Worm (Caenorhabditis elegans) whole organism, young adult: ENCODE results near the gene rbm-25.

Experiments used
- B0261.1 ChIP-seq: sonication (generic microtip); optimal IDR thresholded peaks from 2 replicates; lab custom pipeline; 2016; ENCODE audit warnings: mild to moderate bottlenecking, missing genetic modification characterization, moderate library complexity, missing compliant biosample characterization
- B0336.3 ChIP-seq: fragments of 200-800 bp; sonication (Bioruptor generic); IDR thresholded peaks from 2 replicates; pipeline ENCODE4 v1.3.6; 2022; ENCODE audit warnings: missing genetic modification characterization, missing compliant biosample characterization
- C06A6.2 ChIP-seq: fragments of 200-800 bp; sonication (Bioruptor generic); conservative IDR thresholded peaks from 2 replicates; pipeline ENCODE4 v1.3.6; 2022; ENCODE audit warnings: missing genetic modification characterization, missing compliant biosample characterization
- F22D6.2 ChIP-seq: sonication (generic microtip); optimal IDR thresholded peaks from 2 replicates; lab custom pipeline; 2016; ENCODE audit warnings: mild to moderate bottlenecking, missing genetic modification characterization, missing compliant biosample characterization
- F23B12.7 ChIP-seq: sonication (generic microtip); optimal IDR thresholded peaks from 2 replicates; lab custom pipeline; 2017; ENCODE audit warnings: missing genetic modification characterization, mild to moderate bottlenecking, missing compliant biosample characterization, antibody characterized with exemption, moderate library complexity; ENCODE audit not compliant: insufficient read depth
- F33H1.4 ChIP-seq: fragments of 200-800 bp; sonication (Bioruptor generic); IDR thresholded peaks from 2 replicates; pipeline ENCODE4 v1.3.6; 2022; ENCODE audit warnings: missing genetic modification reagents, missing genetic modification characterization, missing compliant biosample characterization
- F37B4.10 ChIP-seq: fragments of 200-800 bp; sonication (Bioruptor generic); IDR thresholded peaks from 2 replicates; pipeline ENCODE4 v1.3.6; 2022; ENCODE audit warnings: missing genetic modification characterization, missing compliant biosample characterization
- F49E8.2 ChIP-seq: sonication (generic microtip); optimal IDR thresholded peaks from 3 replicates; lab custom pipeline; 2017; ENCODE audit warnings: missing genetic modification characterization, mild to moderate bottlenecking, missing compliant biosample characterization, antibody characterized with exemption, moderate library complexity; ENCODE audit not compliant: insufficient read depth
- Y53F4B.3 ChIP-seq: fragments of 200-800 bp; sonication (Bioruptor generic); IDR thresholded peaks from 2 replicates; pipeline ENCODE4 v1.3.6; 2022; ENCODE audit warnings: missing genetic modification reagents, missing genetic modification characterization, missing compliant biosample characterization
- Y53G8AR.9 ChIP-seq: fragments of 200-800 bp; sonication (Bioruptor generic); conservative IDR thresholded peaks from 2 replicates; pipeline ENCODE4 v1.3.6; 2022; ENCODE audit warnings: missing genetic modification reagents, missing genetic modification characterization, missing compliant biosample characterization
- ZK185.1 ChIP-seq: sonication (generic microtip); optimal IDR thresholded peaks from 2 replicates; lab custom pipeline; 2016; ENCODE audit warnings: mild to moderate bottlenecking, missing genetic modification characterization, missing compliant biosample characterization; ENCODE audit not compliant: poor library complexity, severe bottlenecking
- ama-1 ChIP-seq, 3 experiments: fragments of 150-350 bp in 1 of 3; sonication (generic microtip) in 2 of 3; optimal IDR thresholded peaks; 2 replicates each; lab custom pipeline; 2014 to 2018; ENCODE audit warnings: missing biosample characterization in 2 of 3, missing genetic modification characterization in 2 of 3, missing genetic modification reagents in 2 of 3
- aptf-2 ChIP-seq: fragments of 200-800 bp; sonication (Bioruptor generic); conservative IDR thresholded peaks from 2 replicates; pipeline ENCODE4 v1.3.6; 2022; ENCODE audit warnings: missing genetic modification reagents, missing genetic modification characterization, missing compliant biosample characterization
- atf-7 ChIP-seq: sonication (generic microtip); optimal IDR thresholded peaks from 2 replicates; lab custom pipeline; 2017; ENCODE audit warnings: mild to moderate bottlenecking, missing genetic modification characterization, missing compliant biosample characterization
- attf-3 ChIP-seq: fragments of 200-800 bp; sonication (Bioruptor generic); conservative IDR thresholded peaks from 2 replicates; pipeline ENCODE4 v1.3.6; 2022; ENCODE audit warnings: missing genetic modification reagents, missing genetic modification characterization, missing compliant biosample characterization
- ccch-3 ChIP-seq: fragments of 200-800 bp; sonication (Bioruptor generic); optimal IDR thresholded peaks from 2 replicates; lab custom pipeline; 2018; ENCODE audit warnings: mild to moderate bottlenecking, missing genetic modification characterization, missing compliant biosample characterization
- ceh-100 ChIP-seq: fragments of 200-800 bp; sonication (Bioruptor generic); IDR thresholded peaks from 2 replicates; pipeline ENCODE4 v1.3.6; 2022; ENCODE audit warnings: missing genetic modification reagents, missing genetic modification characterization, missing compliant biosample characterization
- ceh-27 ChIP-seq: fragments of 200-800 bp; sonication (Bioruptor generic); optimal IDR thresholded peaks from 2 replicates; lab custom pipeline; 2018; ENCODE audit warnings: mild to moderate bottlenecking, missing genetic modification characterization, moderate library complexity, missing compliant biosample characterization
- ceh-58 ChIP-seq: fragments of 200-800 bp; sonication (Bioruptor generic); IDR thresholded peaks from 2 replicates; pipeline ENCODE4 v1.3.6; 2022; ENCODE audit warnings: missing genetic modification characterization, missing compliant biosample characterization
- die-1 ChIP-seq: sonication (generic microtip); optimal IDR thresholded peaks from 2 replicates; lab custom pipeline; 2016; ENCODE audit warnings: missing genotype, mild to moderate bottlenecking, missing genetic modification characterization, missing compliant biosample characterization
- dpl-1 ChIP-seq: fragments of 150-350 bp; optimal IDR thresholded peaks from 2 replicates; lab custom pipeline; 2014; ENCODE audit warnings: missing biosample characterization, missing genetic modification reagents, missing genetic modification characterization
- egrh-3 ChIP-seq: fragments of 200-800 bp; sonication (Bioruptor generic); IDR thresholded peaks from 2 replicates; pipeline ENCODE4 v1.3.6; 2022; ENCODE audit warnings: missing genetic modification reagents, missing genetic modification characterization, missing compliant biosample characterization
- gei-17 ChIP-seq: fragments of 200-800 bp; sonication (Bioruptor generic); optimal IDR thresholded peaks from 2 replicates; lab custom pipeline; 2018; ENCODE audit warnings: mild to moderate bottlenecking, missing genetic modification characterization, missing compliant biosample characterization
- hlh-12 ChIP-seq: sonication (generic microtip); optimal IDR thresholded peaks from 2 replicates; lab custom pipeline; 2016; ENCODE audit warnings: missing genetic modification characterization, missing compliant biosample characterization
- hmg-20 ChIP-seq: fragments of 200-800 bp; sonication (Bioruptor generic); IDR thresholded peaks from 2 replicates; pipeline ENCODE4 v1.3.6; 2022; ENCODE audit warnings: missing genetic modification reagents, missing genetic modification characterization, missing compliant biosample characterization
- lag-1 ChIP-seq: fragments of 200-800 bp; sonication (Bioruptor generic); IDR thresholded peaks from 2 replicates; pipeline ENCODE4 v1.3.6; 2022; ENCODE audit warnings: missing genetic modification reagents, missing genetic modification characterization, missing compliant biosample characterization
- let-526 ChIP-seq: fragments of 200-800 bp; sonication (Bioruptor generic); IDR thresholded peaks from 2 replicates; pipeline ENCODE4 v1.3.6; 2022; ENCODE audit warnings: missing genetic modification reagents, missing genetic modification characterization, missing compliant biosample characterization
- let-607 ChIP-seq, 2 experiments: fragments of 200-800 bp in 1 of 2; sonication (Bioruptor generic) in 1 of 2; sonication (generic microtip) in 1 of 2; optimal IDR thresholded peaks; 2 replicates each; lab custom pipeline; 2016 to 2018; ENCODE audit warnings: mild to moderate bottlenecking in 2 of 2, missing compliant biosample characterization in 2 of 2, missing genetic modification characterization in 2 of 2, moderate library complexity in 2 of 2, missing genotype in 1 of 2
- lin-35 ChIP-seq, 3 experiments: fragments of 150-350 bp in 2 of 3; sonication (generic microtip) in 1 of 3; optimal IDR thresholded peaks; 2 replicates each; lab custom pipeline; 2014 to 2018; ENCODE audit warnings: missing biosample characterization in 3 of 3, missing genetic modification characterization in 3 of 3, missing genetic modification reagents in 3 of 3
- lsl-1 ChIP-seq: fragments of 200-800 bp; sonication (Bioruptor generic); optimal IDR thresholded peaks from 2 replicates; lab custom pipeline; 2018; ENCODE audit warnings: mild to moderate bottlenecking, missing genetic modification characterization, moderate library complexity, missing compliant biosample characterization
- lsy-27 ChIP-seq: sonication (generic microtip); optimal IDR thresholded peaks from 2 replicates; lab custom pipeline; 2017; ENCODE audit warnings: missing genetic modification characterization, mild to moderate bottlenecking, missing compliant biosample characterization, antibody characterized with exemption, missing genotype, borderline replicate concordance; ENCODE audit not compliant: insufficient read depth
- madf-10 ChIP-seq: sonication (generic microtip); optimal IDR thresholded peaks from 2 replicates; lab custom pipeline; 2016; ENCODE audit warnings: mild to moderate bottlenecking, missing genetic modification characterization, missing compliant biosample characterization
- nfya-1 ChIP-seq: sonication (generic microtip); optimal IDR thresholded peaks from 2 replicates; lab custom pipeline; 2017; ENCODE audit warnings: antibody characterized with exemption, missing compliant biosample characterization, missing genetic modification characterization, borderline replicate concordance; ENCODE audit not compliant: insufficient read depth
- nfyb-1 ChIP-seq: fragments of 200-800 bp; sonication (Bioruptor generic); IDR thresholded peaks from 2 replicates; pipeline ENCODE4 v1.3.6; 2022; ENCODE audit warnings: missing genetic modification reagents, missing genetic modification characterization, missing compliant biosample characterization
- nhr-120 ChIP-seq: fragments of 200-800 bp; sonication (Bioruptor generic); IDR thresholded peaks from 2 replicates; pipeline ENCODE4 v1.3.6; 2022; ENCODE audit warnings: missing genetic modification characterization, missing compliant biosample characterization
- nhr-27 ChIP-seq: fragments of 200-800 bp; sonication (Bioruptor generic); optimal IDR thresholded peaks from 2 replicates; lab custom pipeline; 2018; ENCODE audit warnings: mild to moderate bottlenecking, missing genetic modification characterization, moderate library complexity, missing compliant biosample characterization
- rec-8 ChIP-seq, 2 experiments: sonication (generic microtip); optimal IDR thresholded peaks; 2 replicates each; lab custom pipeline; 2016; ENCODE audit warnings: mild to moderate bottlenecking in 2 of 2, missing genetic modification characterization in 2 of 2, missing genetic modification reagents in 2 of 2, missing genotype in 2 of 2, missing biosample characterization in 1 of 2, missing compliant biosample characterization in 1 of 2, moderate library complexity in 1 of 2
- repo-1 ChIP-seq: sonication (generic microtip); optimal IDR thresholded peaks from 2 replicates; lab custom pipeline; 2017; ENCODE audit warnings: mild to moderate bottlenecking, missing genetic modification characterization, missing compliant biosample characterization
- sdz-38 ChIP-seq: sonication (generic microtip); optimal IDR thresholded peaks from 2 replicates; lab custom pipeline; 2016; ENCODE audit warnings: missing genotype, missing genetic modification characterization, missing compliant biosample characterization
- somi-1 ChIP-seq: fragments of 200-800 bp; sonication (Bioruptor generic); optimal IDR thresholded peaks from 2 replicates; lab custom pipeline; 2018; ENCODE audit warnings: mild to moderate bottlenecking, missing genetic modification characterization, missing compliant biosample characterization
- unc-130 ChIP-seq: sonication (generic microtip); optimal IDR thresholded peaks from 2 replicates; lab custom pipeline; 2016; ENCODE audit warnings: missing genetic modification reagents, missing genetic modification characterization, missing compliant biosample characterization
- xnd-1 ChIP-seq: sonication (generic microtip); optimal IDR thresholded peaks from 2 replicates; lab custom pipeline; 2016; ENCODE audit warnings: missing genotype, missing genetic modification reagents, missing genetic modification characterization, missing compliant biosample characterization
- ztf-18 ChIP-seq: sonication (generic microtip); optimal IDR thresholded peaks from 2 replicates; lab custom pipeline; 2016; ENCODE audit warnings: missing genotype, mild to moderate bottlenecking, missing genetic modification characterization, missing compliant biosample characterization
- ztf-26 ChIP-seq: sonication (generic microtip); optimal IDR thresholded peaks from 2 replicates; lab custom pipeline; 2017; ENCODE audit warnings: missing genetic modification characterization, missing compliant biosample characterization
- ztf-28 ChIP-seq: fragments of 200-800 bp; sonication (Bioruptor generic); IDR thresholded peaks from 2 replicates; pipeline ENCODE4 v1.3.6; 2022; ENCODE audit warnings: missing genetic modification reagents, missing genetic modification characterization, missing compliant biosample characterization
- ztf-6 ChIP-seq: fragments of 200-800 bp; sonication (Bioruptor generic); IDR thresholded peaks from 2 replicates; pipeline ENCODE4 v1.3.6; 2022; ENCODE audit warnings: missing genetic modification reagents, missing genetic modification characterization, missing compliant biosample characterization

The rbm-25 gene

DNA sequence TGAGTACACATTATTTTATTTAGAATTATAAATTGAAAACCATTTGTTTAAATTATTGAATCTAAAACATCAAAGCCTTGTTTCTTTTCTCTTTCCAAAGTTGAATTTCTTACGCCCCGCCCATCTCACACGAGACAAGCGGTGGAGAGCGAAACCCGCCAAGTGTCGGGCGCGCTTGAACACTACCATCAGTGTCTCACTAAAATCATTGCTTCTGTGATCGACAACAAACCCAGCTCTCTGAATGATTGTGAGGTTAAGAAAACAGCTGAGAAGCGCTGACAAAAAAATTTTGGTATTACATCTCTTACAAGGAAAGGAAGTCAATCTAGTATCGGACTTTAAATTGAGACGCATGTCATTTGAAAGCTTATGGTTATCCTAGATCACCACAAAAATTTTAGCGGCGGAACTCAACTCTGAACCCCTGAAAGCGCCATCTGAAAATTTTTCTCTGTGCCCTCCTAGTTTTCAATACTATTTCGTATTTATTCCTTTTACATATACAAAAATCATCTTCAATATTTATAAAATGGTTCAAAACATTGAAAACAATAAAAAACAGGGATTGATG, 6.9 kb upstream of the rbm-25 start (continued):
- TF ChIP-seq lsl-1 (GFP tag; lab: Kevin White, UChicago) (peak; percentile 70), aptf-2 (GFP tag; lab: Robert Waterston, UW) (no peak), lin-35 (GFP tag; optimal IDR thresholded peaks at IDR 0.05; lab: Kevin White, UChicago) (peak in 1 of 3 experiments; percentile 22), egrh-3 (GFP tag; lab: Robert Waterston, UW) (0 out of 2 replicates have a peak, but pooled peaks have one; percentile 23), xnd-1 (tag; lab: Kevin White, UChicago) (peak; percentile 36), ztf-26 (peak; percentile 1), ceh-58 (no peak), dpl-1 (no peak), B0336.3 (GFP tag; lab: Robert Waterston, UW) (peak; percentile 88), ztf-18 (tag; lab: Kevin White, UChicago) (peak; percentile 87), madf-10 (peak; percentile 38), ztf-28 (GFP tag; lab: Robert Waterston, UW) (peak; percentile 81; the same call in 1 of the 2 replicates), hmg-20 (GFP tag; lab: Robert Waterston, UW) (peak; percentile 56; the same call in 1 of the 2 replicates), repo-1 (peak; percentile 79), Y53F4B.3 (GFP tag; lab: Robert Waterston, UW) (peak; percentile 46), gei-17 (GFP tag; lab: Kevin White, UChicago) (no peak), let-607 (tag; optimal IDR thresholded peaks at IDR 0.05; lab: Kevin White, UChicago) (peak in 1 of 2 experiments; percentile 8), B0261.1 (tag; lab: Kevin White, UChicago) (peak; percentile 37), die-1 (peak; percentile 9), atf-7 (tag; lab: Kevin White, UChicago) (peak; percentile 10), lag-1 (no peak), nhr-27 (no peak), ceh-27 (GFP tag; lab: Kevin White, UChicago) (no peak), unc-130 (GFP tag; lab: Kevin White, UChicago) (peak; percentile 13), attf-3 (peak; percentile 75), Y53G8AR.9 (GFP tag; lab: Robert Waterston, UW) (peak; percentile 88), let-526 (GFP tag; lab: Robert Waterston, UW) (no peak), nfyb-1 (GFP tag; lab: Robert Waterston, UW) (peak; percentile 87), ceh-100 (peak; percentile 71), ZK185.1 (tag; lab: Kevin White, UChicago) (peak; percentile 79), ztf-6 (GFP tag; lab: Robert Waterston, UW) (no peak), F33H1.4 (GFP tag; lab: Robert Waterston, UW) (peak; percentile 50), nfya-1 (tag; lab: Kevin White, UChicago) (no peak), hlh-12 (tag; lab: Kevin White, UChicago) (no peak), ccch-3 (GFP tag; lab: Kevin White, UChicago) (no peak), F23B12.7 (peak; percentile 56), nhr-120 (GFP tag; lab: Robert Waterston, UW) (no peak), somi-1 (GFP tag; lab: Kevin White, UChicago) (no peak), C06A6.2 (GFP tag; lab: Robert Waterston, UW) (no peak), F49E8.2 (tag; lab: Kevin White, UChicago) (peak; percentile 85), ama-1 (optimal IDR thresholded peaks at IDR 0.05; lab: Kevin White, UChicago) (peak; percentile 35), ama-1 (GFP tag; optimal IDR thresholded peaks at IDR 0.05; lab: Kevin White, UChicago) (no peak), F22D6.2 (tag; lab: Kevin White, UChicago) (no peak), sdz-38 (tag; lab: Kevin White, UChicago) (no peak), lsy-27 (peak; percentile 11), rec-8 (tag; optimal IDR thresholded peaks at IDR 0.05; lab: Kevin White, UChicago) (peak; percentile 11 to 80), F37B4.10 (GFP tag; lab: Robert Waterston, UW) (no peak)
